Fruit fly (Drosophila melanogaster) whole organism, embryonic: Measurements from ENCODE around the gene CG13096.
A peak's percentile ranks its signal among the peaks of the same experiment; 100 is the strongest.

Experiments used
- Awh ChIP-seq: fragments of 200-800 bp; sonication (Bioruptor generic); IDR thresholded peaks from 2 replicates; pipeline ENCODE4, ENCODE4 v1.3.6; 2022; ENCODE audit warnings: missing biosample characterization, missing genetic modification characterization
- B-H1 ChIP-seq: fragments of 200-800 bp; sonication (Bioruptor generic); IDR thresholded peaks from 3 replicates; pipeline ENCODE4 v1.3.6; 2022; ENCODE audit warnings: missing biosample characterization, missing genetic modification characterization
- Bteb2 ChIP-seq: fragments of 200-800 bp; sonication (Bioruptor generic); optimal IDR thresholded peaks from 2 replicates; lab custom pipeline; 2016; ENCODE audit warnings: missing biosample characterization, missing genetic modification characterization
- CG10462 ChIP-seq: fragments of 200-800 bp; sonication (Bioruptor generic); optimal IDR thresholded peaks from 2 replicates; lab custom pipeline; 2016; ENCODE audit warnings: missing biosample characterization, missing genetic modification characterization
- CG12219 ChIP-seq: fragments of 200-800 bp; sonication (Bioruptor generic); optimal IDR thresholded peaks from 3 replicates; lab custom pipeline; 2018; ENCODE audit warnings: missing biosample characterization, mild to moderate bottlenecking, missing genetic modification characterization
- CG12769 ChIP-seq: fragments of 200-800 bp; sonication (Bioruptor generic); optimal IDR thresholded peaks from 2 replicates; lab custom pipeline; 2019; ENCODE audit warnings: missing biosample characterization, mild to moderate bottlenecking, missing genetic modification characterization, moderate library complexity
- CG13624 ChIP-seq: fragments of 200-800 bp; sonication (Bioruptor generic); optimal IDR thresholded peaks from 2 replicates; lab custom pipeline; 2016; ENCODE audit warnings: missing biosample characterization, missing genetic modification characterization
- CG15479 ChIP-seq: fragments of 200-800 bp; sonication (Bioruptor generic); optimal IDR thresholded peaks from 3 replicates; lab custom pipeline; 2019; ENCODE audit warnings: missing biosample characterization, mild to moderate bottlenecking, missing genetic modification characterization, moderate library complexity
- CG17328 ChIP-seq: fragments of 200-800 bp; sonication (Bioruptor generic); IDR thresholded peaks from 2 replicates; pipeline ENCODE4 v1.3.6; 2022; ENCODE audit warnings: missing biosample characterization, missing genetic modification characterization
- CG18599 ChIP-seq: fragments of 200-800 bp; sonication (Bioruptor generic); optimal IDR thresholded peaks from 3 replicates; lab custom pipeline; 2017; ENCODE audit warnings: missing biosample characterization, missing genetic modification characterization, mild to moderate bottlenecking, moderate library complexity, missing genetic modification reagents
- CG2678 ChIP-seq: fragments of 200-800 bp; sonication (Bioruptor generic); optimal IDR thresholded peaks from 3 replicates; lab custom pipeline; 2019; ENCODE audit warnings: missing biosample characterization, mild to moderate bottlenecking, missing genetic modification characterization, moderate library complexity
- CG3065 ChIP-seq: fragments of 200-800 bp; sonication (Bioruptor generic); optimal IDR thresholded peaks from 2 replicates; lab custom pipeline; 2016; ENCODE audit warnings: missing biosample characterization, missing genetic modification characterization
- CG34224 ChIP-seq: fragments of 200-800 bp; sonication (Bioruptor generic); IDR thresholded peaks from 3 replicates; pipeline ENCODE4 v1.3.6; 2022; ENCODE audit warnings: missing biosample characterization, missing genetic modification characterization; ENCODE audit not compliant: partially characterized antibody
- CG34376 ChIP-seq: fragments of 200-800 bp; sonication (Bioruptor generic); optimal IDR thresholded peaks from 2 replicates; lab custom pipeline; 2018; ENCODE audit warnings: missing biosample characterization, mild to moderate bottlenecking, missing genetic modification characterization
- CG3838 ChIP-seq: fragments of 200-800 bp; sonication (Bioruptor generic); optimal IDR thresholded peaks from 3 replicates; lab custom pipeline; 2016; ENCODE audit warnings: missing biosample characterization, missing genetic modification characterization
- CG5953 ChIP-seq: fragments of 200-800 bp; sonication (Bioruptor generic); IDR thresholded peaks from 2 replicates; pipeline ENCODE4 v1.3.6; 2022; ENCODE audit warnings: missing biosample characterization, missing genetic modification characterization
- CG6654 ChIP-seq: fragments of 200-800 bp; sonication (Bioruptor generic); optimal IDR thresholded peaks from 2 replicates; lab custom pipeline; 2017; ENCODE audit warnings: missing biosample characterization, mild to moderate bottlenecking, missing genetic modification characterization
- CG6854 ChIP-seq: fragments of 200-800 bp; sonication (Bioruptor generic); optimal IDR thresholded peaks from 3 replicates; lab custom pipeline; 2017; ENCODE audit warnings: missing biosample characterization, mild to moderate bottlenecking, missing genetic modification characterization
- CG7556 ChIP-seq: fragments of 200-800 bp; sonication (Bioruptor generic); optimal IDR thresholded peaks from 2 replicates; lab custom pipeline; 2017; ENCODE audit warnings: missing biosample characterization, mild to moderate bottlenecking, missing genetic modification characterization
- CG8388 ChIP-seq: fragments of 200-800 bp; sonication (Bioruptor generic); optimal IDR thresholded peaks from 2 replicates; lab custom pipeline; 2019; ENCODE audit warnings: missing biosample characterization, mild to moderate bottlenecking, missing genetic modification characterization, moderate library complexity
- CG8765 ChIP-seq: fragments of 200-800 bp; sonication (Bioruptor generic); IDR thresholded peaks from 2 replicates; pipeline ENCODE4 v1.3.6; 2022; ENCODE audit warnings: missing biosample characterization, missing genetic modification characterization
- CG8924 ChIP-seq: fragments of 200-800 bp; optimal IDR thresholded peaks from 3 replicates; lab custom pipeline; 2019; ENCODE audit warnings: missing biosample characterization, mild to moderate bottlenecking, missing genetic modification characterization, moderate library complexity
- CTCF ChIP-seq: fragments of 200-800 bp; sonication (Bioruptor generic); optimal IDR thresholded peaks from 2 replicates; lab custom pipeline; 2017; ENCODE audit warnings: missing biosample characterization, mild to moderate bottlenecking, missing genetic modification characterization, moderate library complexity
- CkIIα-i1 ChIP-seq: fragments of 200-800 bp; sonication (Bioruptor generic); IDR thresholded peaks from 2 replicates; pipeline ENCODE4 v1.3.6; 2022; ENCODE audit warnings: missing biosample characterization, missing genetic modification characterization
- Deaf1 ChIP-seq: fragments of 200-800 bp; optimal IDR thresholded peaks from 3 replicates; lab custom pipeline; 2019; ENCODE audit warnings: missing biosample characterization, mild to moderate bottlenecking, missing genetic modification characterization, moderate library complexity
- Dip2 ChIP-seq: fragments of 200-800 bp; sonication (Bioruptor generic); IDR thresholded peaks from 2 replicates; pipeline ENCODE4 v1.3.6; 2022; ENCODE audit warnings: missing biosample characterization, missing genetic modification characterization
- Dip3 ChIP-seq: fragments of 200-800 bp; sonication (Bioruptor generic); optimal IDR thresholded peaks from 3 replicates; lab custom pipeline; 2016; ENCODE audit warnings: missing biosample characterization, missing genetic modification characterization
- HLH3B ChIP-seq: fragments of 200-800 bp; sonication (Bioruptor generic); IDR thresholded peaks from 2 replicates; pipeline ENCODE4 v1.3.6; 2022; ENCODE audit warnings: missing biosample characterization, missing genetic modification characterization
- HLHmδ ChIP-seq: fragments of 200-800 bp; sonication (Bioruptor generic); optimal IDR thresholded peaks from 2 replicates; lab custom pipeline; 2018; ENCODE audit warnings: missing biosample characterization, mild to moderate bottlenecking, missing genetic modification characterization, moderate library complexity
- Hand ChIP-seq: fragments of 200-800 bp; sonication (Bioruptor generic); optimal IDR thresholded peaks from 2 replicates; lab custom pipeline; 2017; ENCODE audit warnings: mild to moderate bottlenecking, missing biosample characterization, missing genetic modification reagents, missing genetic modification characterization
- HmgZ ChIP-seq: fragments of 200-800 bp; sonication (Bioruptor generic); optimal IDR thresholded peaks from 2 replicates; lab custom pipeline; 2018; ENCODE audit warnings: missing biosample characterization, mild to moderate bottlenecking, missing genetic modification characterization
- Hr78 ChIP-seq, 2 experiments: fragments of 200-800 bp in 1 of 2; fragments of >200 bp in 1 of 2; sonication (Bioruptor generic) in 1 of 2; optimal IDR thresholded peaks; 2 replicates each; lab custom pipeline; 2017 to 2019; ENCODE audit warnings: missing biosample characterization in 2 of 2, missing genetic modification characterization in 2 of 2, mild to moderate bottlenecking in 1 of 2, moderate library complexity in 1 of 2
- Ptx1 ChIP-seq: fragments of 200-800 bp; sonication (Bioruptor generic); IDR thresholded peaks from 2 replicates; pipeline ENCODE4 v1.3.6; 2022; ENCODE audit warnings: missing biosample characterization, missing genetic modification characterization
- Ravus ChIP-seq: fragments of 200-800 bp; sonication (Bioruptor generic); IDR thresholded peaks from 2 replicates; pipeline ENCODE4 v1.3.6; 2022; ENCODE audit warnings: missing biosample characterization, missing genetic modification characterization
- Sry-β ChIP-seq: fragments of 200-800 bp; sonication (Bioruptor generic); optimal IDR thresholded peaks from 2 replicates; lab custom pipeline; 2018; ENCODE audit warnings: missing biosample characterization, mild to moderate bottlenecking, missing genetic modification characterization, moderate library complexity
- Stat92E ChIP-seq, 3 experiments: fragments of >200 bp in 2 of 3; fragments of 200-800 bp in 1 of 3; sonication (Bioruptor generic) in 1 of 3; optimal IDR thresholded peaks; 2 replicates each; lab custom pipeline; 2017 to 2019; ENCODE audit warnings: missing biosample characterization in 3 of 3, missing genetic modification characterization in 3 of 3, mild to moderate bottlenecking in 1 of 3, moderate library complexity in 1 of 3
- Taf1 ChIP-seq: fragments of 200-800 bp; sonication (Bioruptor generic); IDR thresholded peaks from 2 replicates; pipeline ENCODE4 v1.3.6; 2022; ENCODE audit warnings: missing biosample characterization, missing genetic modification characterization
- Vsx1 ChIP-seq: fragments of 200-800 bp; sonication (Bioruptor generic); optimal IDR thresholded peaks from 2 replicates; lab custom pipeline; 2017; ENCODE audit warnings: missing biosample characterization, mild to moderate bottlenecking, missing genetic modification characterization, missing genetic modification reagents
- ac ChIP-seq: fragments of 200-800 bp; sonication (Bioruptor generic); optimal IDR thresholded peaks from 3 replicates; lab custom pipeline; 2017; ENCODE audit warnings: missing biosample characterization, mild to moderate bottlenecking, missing genetic modification characterization
- disco-r ChIP-seq: fragments of 200-800 bp; sonication (Bioruptor generic); optimal IDR thresholded peaks from 2 replicates; lab custom pipeline; 2016; ENCODE audit warnings: missing biosample characterization, missing genetic modification characterization
- exex ChIP-seq: fragments of 200-800 bp; sonication (Bioruptor generic); optimal IDR thresholded peaks from 4 replicates; lab custom pipeline; 2018; ENCODE audit warnings: missing biosample characterization, mild to moderate bottlenecking, missing genetic modification characterization, moderate library complexity
- klu ChIP-seq: fragments of 200-800 bp; sonication (Bioruptor generic); IDR thresholded peaks from 2 replicates; pipeline ENCODE4 v1.3.6; 2022; ENCODE audit warnings: missing biosample characterization, missing genetic modification characterization
- odd ChIP-seq: fragments of 200-800 bp; sonication (Bioruptor generic); optimal IDR thresholded peaks from 2 replicates; lab custom pipeline; 2017; ENCODE audit warnings: missing biosample characterization, mild to moderate bottlenecking, missing genetic modification characterization
- pfk ChIP-seq: fragments of 200-800 bp; sonication (Bioruptor generic); optimal IDR thresholded peaks from 2 replicates; lab custom pipeline; 2018; ENCODE audit warnings: missing biosample characterization, mild to moderate bottlenecking, missing genetic modification characterization, moderate library complexity
- pum ChIP-seq: fragments of 200-800 bp; sonication (Bioruptor generic); optimal IDR thresholded peaks from 2 replicates; lab custom pipeline; 2016; ENCODE audit warnings: missing biosample characterization, missing genetic modification characterization
- tll ChIP-seq, 2 experiments: fragments of 200-800 bp in 1 of 2; fragments of >200 bp in 1 of 2; sonication (Bioruptor generic) in 1 of 2; optimal IDR thresholded peaks; 2 replicates each; lab custom pipeline; 2017 to 2019; ENCODE audit warnings: missing biosample characterization in 2 of 2, missing genetic modification characterization in 2 of 2, mild to moderate bottlenecking in 1 of 2, moderate library complexity in 1 of 2
- toy ChIP-seq: fragments of 200-800 bp; sonication (Bioruptor generic); IDR thresholded peaks from 2 replicates; pipeline ENCODE4 v1.3.6; 2022; ENCODE audit warnings: missing biosample characterization, missing genetic modification characterization
- twi ChIP-seq: fragments of 200-800 bp; optimal IDR thresholded peaks from 2 replicates; lab custom pipeline; 2019; ENCODE audit warnings: missing biosample characterization, mild to moderate bottlenecking, missing genetic modification characterization, moderate library complexity
- yki ChIP-seq: fragments of >200 bp; optimal IDR thresholded peaks from 3 replicates; lab custom pipeline; 2018

The CG13096 gene

dm6 chr2L:8534515-8535295, 23.0 kb upstream of the CG13096 start (continued):
- peak; percentile 94 for TF ChIP-seq CG8924
- peak; percentile 91 for TF ChIP-seq odd (GFP tag; lab: Kevin White, UChicago)
- peak; percentile 88 for TF ChIP-seq disco-r (GFP tag; lab: Kevin White, UChicago)
- TF ChIP-seq CkIIα-i1 (GFP tag; lab: Robert Waterston, UW), result peak; percentile 65; the same call in 1 of the 2 replicates
- TF ChIP-seq CG12219 (GFP tag; lab: Kevin White, UChicago), result peak; percentile 97
- TF ChIP-seq Dip2 (GFP tag; lab: Robert Waterston, UW), result peak; percentile 71; the same call in 1 of the 2 replicates
- peak; percentile 91 for TF ChIP-seq CG12769 (tag; lab: Kevin White, UChicago)
- peak; percentile 27 for TF ChIP-seq yki
- TF ChIP-seq Bteb2 (GFP tag; lab: Kevin White, UChicago), result peak; percentile 46
- peak; percentile 96 for TF ChIP-seq Ptx1 (GFP tag; lab: Robert Waterston, UW)
- TF ChIP-seq CG18599 (GFP tag; lab: Kevin White, UChicago), result peak; percentile 89
- peak in 1 of 2 experiments; percentile 86 for TF ChIP-seq Hr78 (GFP tag; optimal IDR thresholded peaks at IDR 0.05; lab: Kevin White, UChicago)
- peak; percentile 97 for TF ChIP-seq HLH3B (GFP tag; lab: Robert Waterston, UW)
- peak; percentile 71 for TF ChIP-seq Deaf1 (tag; lab: Kevin White, UChicago)
- TF ChIP-seq CG34224 (GFP tag; lab: Robert Waterston, UW), result peak; percentile 31; the same call in 2 of the 3 replicates
- TF ChIP-seq CG2678 (tag; lab: Kevin White, UChicago), result peak; percentile 97
- TF ChIP-seq HmgZ (tag; lab: Kevin White, UChicago), result peak; percentile 89
- TF ChIP-seq Taf1 (GFP tag; lab: Robert Waterston, UW), result peak; percentile 67; the same call in 1 of the 2 replicates
- no peak for TF ChIP-seq exex (tag; lab: Kevin White, UChicago)
- TF ChIP-seq ac (GFP tag; lab: Kevin White, UChicago), result peak; percentile 31
- TF ChIP-seq CG6654 (GFP tag; lab: Kevin White, UChicago), result peak; percentile 89
- peak; percentile 92 for TF ChIP-seq B-H1 (GFP tag; lab: Robert Waterston, UW)
- TF ChIP-seq CG7556, result peak; percentile 76
- TF ChIP-seq CG34376 (GFP tag; lab: Kevin White, UChicago), result peak; percentile 88
- TF ChIP-seq CG3838 (GFP tag; lab: Kevin White, UChicago), result peak; percentile 84
- TF ChIP-seq CG3065, result peak; percentile 82
- TF ChIP-seq tll (GFP tag; optimal IDR thresholded peaks at IDR 0.05; lab: Kevin White, UChicago), result no peak
- peak; percentile 92 for TF ChIP-seq CG10462 (GFP tag; lab: Kevin White, UChicago)
- TF ChIP-seq CG6854 (GFP tag; lab: Kevin White, UChicago), result peak; percentile 87
- peak; percentile 91 for TF ChIP-seq twi (tag; lab: Kevin White, UChicago)
- TF ChIP-seq CG17328 (GFP tag; lab: Robert Waterston, UW), result peak; percentile 96
- TF ChIP-seq pfk, result peak; percentile 22
- TF ChIP-seq CG5953 (GFP tag; lab: Robert Waterston, UW), result peak; percentile 93
- TF ChIP-seq HLHmδ (GFP tag; lab: Kevin White, UChicago), result peak; percentile 81
- peak; percentile 37 for TF ChIP-seq CG13624 (GFP tag; lab: Kevin White, UChicago)
- peak; percentile 76 for TF ChIP-seq Ravus (GFP tag; lab: Robert Waterston, UW)
- TF ChIP-seq Awh (GFP tag; lab: Robert Waterston, UW), result peak; percentile 94
- TF ChIP-seq Dip3 (GFP tag; lab: Kevin White, UChicago), result peak; percentile 69
- TF ChIP-seq CTCF (GFP tag; lab: Kevin White, UChicago), result peak; percentile 59
- 0 out of 2 replicates have a peak, but pooled peaks have one; percentile 33 for TF ChIP-seq toy (GFP tag; lab: Robert Waterston, UW)
- TF ChIP-seq pum (GFP tag; lab: Kevin White, UChicago), result peak; percentile 85
- peak; percentile 96 for TF ChIP-seq CG8388 (GFP tag; lab: Kevin White, UChicago)
- peak; percentile 64 for TF ChIP-seq Sry-β
- TF ChIP-seq klu, result peak; percentile 82
- no peak for TF ChIP-seq CG15479 (GFP tag; lab: Kevin White, UChicago)
- TF ChIP-seq Vsx1 (GFP tag; lab: Kevin White, UChicago), result peak; percentile 88
- peak in 1 of 3 experiments; percentile 90 for TF ChIP-seq Stat92E (GFP tag; optimal IDR thresholded peaks at IDR 0.05; lab: Kevin White, UChicago)
- peak; percentile 57 for TF ChIP-seq Hand
- TF ChIP-seq CG8765 (GFP tag; lab: Robert Waterston, UW), result peak; percentile 73
